Fruit fly (Drosophila melanogaster): ENCODE measurements around the gene Pburs.

The Pburs gene

dm6 chr2L:14432410-14433340, 15.5 kb upstream of the Pburs start (continued):
- TF ChIP-seq Rfx (GFP tag; IDR thresholded peaks at IDR 0.05) (0 out of 2 replicates have a peak, but pooled peaks have one; percentile 27), HmgZ (tag; optimal IDR thresholded peaks at IDR 0.05) (no peak), otp (GFP tag; IDR thresholded peaks at IDR 0.05) (peak; percentile 55; the same call in 1 of the 3 replicates), CG5953 (GFP tag; IDR thresholded peaks at IDR 0.05) (peak; percentile 66), zf30C (GFP tag; optimal IDR thresholded peaks at IDR 0.05) (no peak), zfh2 (GFP tag; optimal IDR thresholded peaks at IDR 0.05) (no peak), CG10366 (GFP tag; IDR thresholded peaks at IDR 0.05) (no peak), CG17829 (tag; optimal IDR thresholded peaks at IDR 0.05) (peak; percentile 12), Fer3 (tag; optimal IDR thresholded peaks at IDR 0.05) (no peak), CG7271 (tag; optimal IDR thresholded peaks at IDR 0.05) (no peak), H2.0 (GFP tag; IDR thresholded peaks at IDR 0.05) (0 out of 2 replicates have a peak, but pooled peaks have one; percentile 30), sqz (GFP tag; optimal IDR thresholded peaks at IDR 0.05) (no peak), CG3065 (GFP tag; optimal IDR thresholded peaks at IDR 0.05) (no peak), CG32532 (GFP tag; IDR thresholded peaks at IDR 0.05) (no peak), Sry-δ (GFP tag; optimal IDR thresholded peaks at IDR 0.05) (no peak), cas (GFP tag; IDR thresholded peaks at IDR 0.05) (no peak), Neu2 (GFP tag; optimal IDR thresholded peaks at IDR 0.05; ENCODE audit: borderline replicate concordance) (no peak), CG30431 (GFP tag; optimal IDR thresholded peaks at IDR 0.05) (no peak), CG5245 (GFP tag; optimal IDR thresholded peaks at IDR 0.05) (no peak), bigmax (GFP tag; optimal IDR thresholded peaks at IDR 0.05) (no peak), CG32767 (GFP tag; IDR thresholded peaks at IDR 0.05) (peak; percentile 22; the same call in 1 of the 2 replicates), CG34422 (GFP tag; IDR thresholded peaks at IDR 0.05) (0 out of 3 replicates have a peak, but pooled peaks have one; percentile 28), chm (GFP tag; IDR thresholded peaks at IDR 0.05) (peak; percentile 67; the same call in 1 of the 2 replicates), Dek (tag; optimal IDR thresholded peaks at IDR 0.05) (no peak), eve (GFP tag; optimal IDR thresholded peaks at IDR 0.05) (peak in 1 of 2 experiments; percentile 28), bowl (GFP tag; IDR thresholded peaks at IDR 0.05) (0 out of 2 replicates have a peak, but pooled peaks have one; percentile 14), CG6689 (GFP tag; IDR thresholded peaks at IDR 0.05) (peak; percentile 27; the same call in 1 of the 2 replicates), CG3163 (GFP tag; optimal IDR thresholded peaks at IDR 0.05) (no peak), HLH3B (GFP tag; IDR thresholded peaks at IDR 0.05) (no peak; the same call in 1 of the 2 replicates), HLH54F (GFP tag; optimal IDR thresholded peaks at IDR 0.05) (no peak), CG17568 (GFP tag; optimal IDR thresholded peaks at IDR 0.05) (no peak), unpg (GFP tag; optimal IDR thresholded peaks at IDR 0.05) (peak; percentile 25), stc (GFP tag; IDR thresholded peaks at IDR 0.05) (peak; percentile 15; the same call in 1 of the 2 replicates), CG18599 (GFP tag; optimal IDR thresholded peaks at IDR 0.05) (no peak), CG12104 (GFP tag; optimal IDR thresholded peaks at IDR 0.05) (no peak), z (GFP tag; IDR thresholded peaks at IDR 0.05) (0 out of 3 replicates have a peak, but pooled peaks have one; percentile 51), CG8924 (tag; optimal IDR thresholded peaks at IDR 0.05) (peak; percentile 15), CG15696 (tag; optimal IDR thresholded peaks at IDR 0.05) (peak; percentile 19)

- no peak for TF ChIP-seq ci (GFP tag; IDR thresholded peaks at IDR 0.05)
- no peak for TF ChIP-seq Awh (GFP tag; IDR thresholded peaks at IDR 0.05)
- no peak for TF ChIP-seq CG8388 (GFP tag; optimal IDR thresholded peaks at IDR 0.05)
- no peak for TF ChIP-seq corto (GFP tag; optimal IDR thresholded peaks at IDR 0.05)
- no peak for TF ChIP-seq CG6654 (GFP tag; optimal IDR thresholded peaks at IDR 0.05)
- no peak for TF ChIP-seq Mrtf (GFP tag; IDR thresholded peaks at IDR 0.05)
- TF ChIP-seq pum (GFP tag; optimal IDR thresholded peaks at IDR 0.05), result no peak
- TF ChIP-seq caup (GFP tag; optimal IDR thresholded peaks at IDR 0.05; ENCODE audit: severe bottlenecking), result no peak
- no peak for TF ChIP-seq CG14965 (GFP tag; optimal IDR thresholded peaks at IDR 0.05; ENCODE audit: borderline replicate concordance)
- no peak for TF ChIP-seq Pdp1 (GFP tag; optimal IDR thresholded peaks at IDR 0.05)
- TF ChIP-seq slp2 (GFP tag; optimal IDR thresholded peaks at IDR 0.05), result no peak
- TF ChIP-seq sc (optimal IDR thresholded peaks at IDR 0.05), result no peak
- TF ChIP-seq sc (GFP tag; optimal IDR thresholded peaks at IDR 0.05), result no peak
Measured at dm6 chr2L:14431421-14431820, 14.3 kb upstream of the Pburs start.
